Worm (Caenorhabditis elegans): ENCODE measurements around the gene F43C9.2.
A peak's percentile ranks its signal among the peaks of the same experiment; 100 is the strongest.

The F43C9.2 gene

ce11 chrX:4754725-4755124 is 28.7 kb upstream of the F43C9.2 start, which contains the start of gene C39E6.2:
Gene C39E6.2 (minus strand): TSS chrX:4755118.
- TF ChIP-seq lin-38 (GFP tag; IDR thresholded peaks at IDR 0.05) (no peak), hlh-11 (tag; optimal IDR thresholded peaks at IDR 0.05) (no peak), spr-3 (GFP tag; optimal IDR thresholded peaks at IDR 0.05) (no peak), unc-62 (GFP tag; optimal IDR thresholded peaks at IDR 0.05 in 1 of 2) (peak in 1 of 2 experiments; percentile 94), unc-62 (tag; optimal IDR thresholded peaks at IDR 0.05) (no peak)

- TF ChIP-seq lin-38 (GFP tag; IDR thresholded peaks at IDR 0.05): no peak
- no peak for TF ChIP-seq duxl-1 (tag; optimal IDR thresholded peaks at IDR 0.05; ENCODE audit: poor library complexity)
- no peak for TF ChIP-seq R02D3.7 (tag; optimal IDR thresholded peaks at IDR 0.05)
- no peak for TF ChIP-seq lin-13 (GFP tag; optimal IDR thresholded peaks at IDR 0.05)
- no peak for TF ChIP-seq Y5F2A.4 (GFP tag; optimal IDR thresholded peaks at IDR 0.05)
Observed at ce11 chrX:4759718-4760117, 23.7 kb upstream of the F43C9.2 start.

DNA sequence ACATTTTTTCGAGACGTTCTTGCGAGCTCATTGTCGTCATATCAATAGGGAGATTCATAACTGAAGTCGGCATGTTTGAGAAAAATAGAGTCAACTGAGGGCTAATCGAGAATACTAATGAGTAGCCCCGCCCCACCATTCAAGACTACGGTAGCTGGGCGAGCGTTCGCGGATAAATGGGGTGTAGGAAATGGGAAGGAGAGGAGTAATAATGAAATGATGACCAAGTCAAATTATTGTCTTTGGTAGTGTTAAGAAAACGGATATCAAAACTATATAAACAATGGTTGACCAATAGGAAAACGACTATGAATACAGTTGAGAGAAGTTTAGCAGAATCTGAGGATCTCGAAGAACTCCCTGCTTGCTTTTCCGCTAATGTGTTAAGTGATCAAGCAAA is 21.9 kb upstream of the F43C9.2 start, which contains the start of gene mls-2:
Gene mls-2 (minus strand): TSS at position 101 of the 400 bp plus-strand sequence.
- TF ChIP-seq dpl-1 (GFP tag; optimal IDR thresholded peaks at IDR 0.05): no peak

DNA sequence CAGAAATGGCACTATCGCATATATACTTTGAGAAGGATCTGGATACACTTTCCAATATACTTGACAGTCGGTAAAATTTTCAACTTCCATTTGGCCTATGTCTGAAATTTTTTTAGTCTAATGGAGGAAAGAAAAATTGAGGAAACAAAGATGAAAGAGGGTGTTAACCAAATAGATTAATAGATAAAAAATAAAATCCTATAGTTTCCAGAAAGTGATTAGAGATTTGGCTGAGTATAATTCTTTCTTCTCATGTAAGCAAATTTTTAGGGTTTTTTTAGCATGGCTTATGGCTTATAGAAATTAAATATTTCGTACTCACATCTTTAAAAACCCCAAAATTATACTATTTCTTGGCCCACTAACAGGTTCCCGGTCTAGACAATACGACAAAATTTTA is 13.5 kb upstream of the F43C9.2 start, which contains the start of gene npr-1:
Gene npr-1 (minus strand): TSS at position 101 of the 400 bp plus-strand sequence.
- no peak for TF ChIP-seq spr-1 (tag; optimal IDR thresholded peaks at IDR 0.05)
- no peak for TF ChIP-seq gei-8 (GFP tag; optimal IDR thresholded peaks at IDR 0.05)
- TF ChIP-seq zfp-2 (tag; optimal IDR thresholded peaks at IDR 0.05): no peak
- no peak for TF ChIP-seq ceh-32 (tag; optimal IDR thresholded peaks at IDR 0.05; ENCODE audit: poor library complexity)
- TF ChIP-seq nhr-48 (tag; optimal IDR thresholded peaks at IDR 0.05): no peak
- no peak for TF ChIP-seq daf-8 (GFP tag; IDR thresholded peaks at IDR 0.05)
- TF ChIP-seq dpl-1 (GFP tag; optimal IDR thresholded peaks at IDR 0.05): no peak
- no peak for TF ChIP-seq F49E8.2 (tag; optimal IDR thresholded peaks at IDR 0.05; ENCODE audit: borderline replicate concordance)
- TF ChIP-seq F10B5.3 (tag; optimal IDR thresholded peaks at IDR 0.05): no peak
- no peak for TF ChIP-seq lin-15B (tag; optimal IDR thresholded peaks at IDR 0.05)
- no peak for TF ChIP-seq mdt-29 (GFP tag; IDR thresholded peaks at IDR 0.05)
- no peak for TF ChIP-seq fkh-10 (GFP tag; optimal IDR thresholded peaks at IDR 0.05)
- no peak for TF ChIP-seq nhr-237 (tag; optimal IDR thresholded peaks at IDR 0.05)
- TF ChIP-seq php-3 (GFP tag; IDR thresholded peaks at IDR 0.05): no peak
- TF ChIP-seq tag-97 (GFP tag; IDR thresholded peaks at IDR 0.05): no peak
- no peak for TF ChIP-seq Y48G9A.11 (GFP tag; IDR thresholded peaks at IDR 0.05)
- no peak for TF ChIP-seq tra-1 (GFP tag; IDR thresholded peaks at IDR 0.05)
- no peak for TF ChIP-seq spr-3 (GFP tag; optimal IDR thresholded peaks at IDR 0.05)
- TF ChIP-seq ces-1 (GFP tag; optimal IDR thresholded peaks at IDR 0.05): no peak

DNA sequence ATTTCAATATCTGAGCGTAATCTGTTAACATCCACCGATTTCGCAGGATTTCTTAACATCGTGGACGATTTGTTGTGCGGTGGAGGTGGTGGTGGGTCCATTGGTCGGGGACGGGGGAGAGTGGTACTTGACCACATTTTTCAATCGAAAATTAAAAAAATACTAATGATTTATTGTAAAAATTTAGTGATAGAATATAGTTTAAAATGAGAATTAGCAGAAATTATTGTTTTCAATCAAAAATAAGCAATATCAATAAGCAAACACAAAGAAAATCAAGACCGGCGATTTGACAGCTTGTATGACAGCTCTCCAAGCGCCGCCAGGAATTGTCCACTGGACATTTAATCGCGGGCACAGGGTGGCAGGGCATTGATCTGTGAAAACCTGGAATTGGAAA is 1.2 kb upstream of the F43C9.2 start, which contains the start of gene hum-10:
Gene hum-10 (minus strand): TSS at position 101 of the 400 bp plus-strand sequence.
- TF ChIP-seq ceh-28 (tag; optimal IDR thresholded peaks at IDR 0.05) (no peak), Y75B8A.6 (GFP tag; IDR thresholded peaks at IDR 0.05) (no peak), snpc-1.2 (GFP tag; IDR thresholded peaks at IDR 0.05) (no peak), nhr-237 (tag; optimal IDR thresholded peaks at IDR 0.05) (no peak), F44E2.7 (GFP tag; IDR thresholded peaks at IDR 0.05) (no peak), jun-1 (tag; optimal IDR thresholded peaks at IDR 0.05) (no peak)

DNA sequence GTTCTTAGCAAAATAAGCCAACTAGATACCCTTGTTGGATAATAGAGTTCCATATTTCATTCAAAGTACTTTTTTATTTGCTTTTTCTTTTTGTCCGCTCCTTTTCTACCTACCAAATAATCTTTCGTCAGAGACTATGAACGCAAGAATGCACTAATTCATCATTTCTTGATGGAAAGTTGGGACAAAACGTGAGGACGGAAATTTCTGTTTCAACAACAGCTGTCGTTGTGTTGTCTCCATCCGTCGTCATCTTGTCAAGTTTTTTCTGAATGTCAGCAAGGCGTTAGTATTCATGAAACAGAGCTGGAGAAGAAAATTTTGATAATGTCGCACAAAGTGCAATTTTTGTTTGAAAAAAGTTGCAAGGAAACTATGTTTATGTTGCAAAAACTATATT is 1.4 kb downstream of the F43C9.2 start:
- TF ChIP-seq cey-2 (tag; optimal IDR thresholded peaks at IDR 0.05; ENCODE audit: borderline replicate concordance, insufficient read depth): no peak
- TF ChIP-seq nhr-237 (tag; optimal IDR thresholded peaks at IDR 0.05): no peak
- TF ChIP-seq unc-39 (tag; optimal IDR thresholded peaks at IDR 0.05): no peak
- no peak for TF ChIP-seq nhr-28 (tag; optimal IDR thresholded peaks at IDR 0.05)
- no peak for TF ChIP-seq mes-2 (tag; optimal IDR thresholded peaks at IDR 0.05; ENCODE audit: poor library complexity, severe bottlenecking)
- TF ChIP-seq zip-11 (GFP tag; IDR thresholded peaks at IDR 0.05): no peak
- TF ChIP-seq unc-62 (GFP tag; optimal IDR thresholded peaks at IDR 0.05 in 1 of 2): peak in 1 of 2 experiments; percentile 97
- no peak for TF ChIP-seq unc-62 (tag; optimal IDR thresholded peaks at IDR 0.05)
- TF ChIP-seq lin-15B (tag; optimal IDR thresholded peaks at IDR 0.05): no peak
- TF ChIP-seq Y105C5A.15 (GFP tag; IDR thresholded peaks at IDR 0.05): no peak
- no peak for TF ChIP-seq lim-7 (GFP tag; IDR thresholded peaks at IDR 0.05)
- peak; percentile 18 for TF ChIP-seq nhr-11 (tag; optimal IDR thresholded peaks at IDR 0.05)
- no peak for TF ChIP-seq lin-1 (GFP tag; IDR thresholded peaks at IDR 0.05)
- peak in 1 of 2 experiments; percentile 53 for TF ChIP-seq daf-16 (GFP tag; optimal IDR thresholded peaks at IDR 0.05)
- TF ChIP-seq daf-16 (tag; optimal IDR thresholded peaks at IDR 0.05): no peak
